Worm (Caenorhabditis elegans): ENCODE data around the gene C25F6.8.

DNA sequence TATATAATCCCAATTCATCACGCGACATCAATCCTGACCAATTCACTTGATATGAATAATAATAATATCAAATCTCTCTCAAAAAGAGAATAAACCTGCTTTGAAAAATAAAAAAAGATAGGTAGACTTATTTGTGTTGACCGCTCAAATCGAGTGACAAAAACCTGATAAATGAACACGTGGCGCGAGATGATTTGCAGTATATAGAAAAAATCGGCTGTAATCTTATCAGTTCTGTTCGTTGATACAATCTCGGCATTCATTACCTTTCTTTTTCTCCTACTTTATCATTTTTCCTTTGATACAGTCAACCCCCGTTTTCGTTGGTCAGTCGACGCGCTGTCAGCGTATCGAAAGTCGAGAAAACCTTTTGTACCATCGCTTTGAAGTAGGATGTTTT, 19.3 kb downstream of the C25F6.8 start:
- TF ChIP-seq sox-4 (tag; optimal IDR thresholded peaks at IDR 0.05) (no peak), pax-1 (tag; optimal IDR thresholded peaks at IDR 0.05) (no peak), ceh-18 (tag; optimal IDR thresholded peaks at IDR 0.05) (no peak), dve-1 (tag; optimal IDR thresholded peaks at IDR 0.05) (no peak), fkh-10 (GFP tag; optimal IDR thresholded peaks at IDR 0.05) (no peak), rnt-1 (tag; optimal IDR thresholded peaks at IDR 0.05) (no peak), K09A11.1 (tag; optimal IDR thresholded peaks at IDR 0.05; ENCODE audit: insufficient read depth) (no peak), ahr-1 (tag; optimal IDR thresholded peaks at IDR 0.05) (no peak), pha-4 (tag; optimal IDR thresholded peaks at IDR 0.05) (no peak), mec-3 (tag; optimal IDR thresholded peaks at IDR 0.05; ENCODE audit: borderline replicate concordance) (no peak), nhr-11 (tag; optimal IDR thresholded peaks at IDR 0.05) (no peak)
